Fruit fly (Drosophila melanogaster) whole organism, embryonic: ENCODE data around the gene CG5139.

Experiments
- Bteb2 ChIP-seq: fragments of 200-800 bp; sonication (Bioruptor generic); optimal IDR thresholded peaks from 2 replicates; lab custom pipeline; 2016; ENCODE audit warnings: missing biosample characterization, missing genetic modification characterization
- CG11247 ChIP-seq: fragments of 200-800 bp; sonication (Bioruptor generic); IDR thresholded peaks from 2 replicates; pipeline ENCODE4 v1.3.6; 2022; ENCODE audit warnings: missing biosample characterization, missing genetic modification characterization
- CG11723 ChIP-seq: fragments of 200-800 bp; sonication (Bioruptor generic); optimal IDR thresholded peaks from 2 replicates; lab custom pipeline; 2017; ENCODE audit warnings: missing biosample characterization, mild to moderate bottlenecking, missing genetic modification characterization
- CG12071 ChIP-seq: fragments of 200-800 bp; sonication (Bioruptor generic); optimal IDR thresholded peaks from 3 replicates; lab custom pipeline; 2018; ENCODE audit warnings: missing biosample characterization, mild to moderate bottlenecking, missing genetic modification characterization
- CG12769 ChIP-seq: fragments of 200-800 bp; sonication (Bioruptor generic); optimal IDR thresholded peaks from 2 replicates; lab custom pipeline; 2019; ENCODE audit warnings: missing biosample characterization, mild to moderate bottlenecking, missing genetic modification characterization, moderate library complexity
- CG13296 ChIP-seq: fragments of 200-800 bp; sonication (Bioruptor generic); optimal IDR thresholded peaks from 3 replicates; lab custom pipeline; 2018; ENCODE audit warnings: missing biosample characterization, mild to moderate bottlenecking, missing genetic modification characterization
- CG14860 ChIP-seq: fragments of 200-800 bp; sonication (Bioruptor generic); IDR thresholded peaks from 3 replicates; pipeline ENCODE4 v1.3.6; 2022; ENCODE audit warnings: missing biosample characterization, missing genetic modification characterization; ENCODE audit not compliant: partially characterized antibody
- CG15073 ChIP-seq: fragments of 200-800 bp; sonication (Bioruptor generic); optimal IDR thresholded peaks from 2 replicates; lab custom pipeline; 2016; ENCODE audit warnings: missing biosample characterization, missing genetic modification characterization
- CG1529 ChIP-seq: fragments of 200-800 bp; sonication (Bioruptor generic); optimal IDR thresholded peaks from 3 replicates; lab custom pipeline; 2018; ENCODE audit warnings: missing biosample characterization, missing genetic modification characterization
- CG15514 ChIP-seq: fragments of 200-800 bp; sonication (Bioruptor generic); optimal IDR thresholded peaks from 3 replicates; lab custom pipeline; 2017; ENCODE audit warnings: missing biosample characterization, missing genetic modification characterization, mild to moderate bottlenecking, moderate library complexity, missing genetic modification reagents
- CG15696 ChIP-seq: fragments of 200-800 bp; sonication (Bioruptor generic); optimal IDR thresholded peaks from 2 replicates; lab custom pipeline; 2019; ENCODE audit warnings: missing biosample characterization, mild to moderate bottlenecking, missing genetic modification characterization, moderate library complexity
- CG16779 ChIP-seq: fragments of 200-800 bp; sonication (Bioruptor generic); IDR thresholded peaks from 2 replicates; pipeline ENCODE4 v1.3.6; 2022; ENCODE audit warnings: missing biosample characterization, missing genetic modification characterization
- CG16815 ChIP-seq: fragments of 200-800 bp; sonication (Bioruptor generic); optimal IDR thresholded peaks from 3 replicates; lab custom pipeline; 2017; ENCODE audit warnings: missing biosample characterization, mild to moderate bottlenecking, missing genetic modification characterization
- CG17359 ChIP-seq: fragments of 200-800 bp; sonication (Bioruptor generic); optimal IDR thresholded peaks from 3 replicates; lab custom pipeline; 2018; ENCODE audit warnings: missing biosample characterization, mild to moderate bottlenecking, missing genetic modification characterization, moderate library complexity
- CG17612 ChIP-seq: fragments of 200-800 bp; sonication (Bioruptor generic); IDR thresholded peaks from 2 replicates; pipeline ENCODE4 v1.3.6; 2022; ENCODE audit warnings: missing biosample characterization, missing genetic modification characterization
- CG18011 ChIP-seq: fragments of 200-800 bp; sonication (Bioruptor generic); optimal IDR thresholded peaks from 2 replicates; lab custom pipeline; 2017; ENCODE audit warnings: missing biosample characterization, missing genetic modification characterization, mild to moderate bottlenecking, moderate library complexity, missing genotype
- CG2129 ChIP-seq: fragments of 200-800 bp; sonication (Bioruptor generic); IDR thresholded peaks from 2 replicates; pipeline ENCODE4 v1.3.6; 2022; ENCODE audit warnings: missing biosample characterization, missing genetic modification characterization; ENCODE audit not compliant: partially characterized antibody
- CG4730 ChIP-seq: fragments of 200-800 bp; sonication (Bioruptor generic); IDR thresholded peaks from 2 replicates; pipeline ENCODE4 v1.3.6; 2022; ENCODE audit warnings: missing biosample characterization, missing genetic modification characterization
- CG6254 ChIP-seq: fragments of 200-800 bp; sonication (Bioruptor generic); optimal IDR thresholded peaks from 3 replicates; lab custom pipeline; 2017; ENCODE audit warnings: mild to moderate bottlenecking, missing biosample characterization, missing genetic modification reagents, missing genetic modification characterization
- CG6689 ChIP-seq: fragments of 200-800 bp; sonication (Bioruptor generic); IDR thresholded peaks from 2 replicates; pipeline ENCODE4 v1.3.6; 2022; ENCODE audit warnings: missing biosample characterization, missing genetic modification characterization
- CG8089 ChIP-seq: fragments of 200-800 bp; sonication (Bioruptor generic); optimal IDR thresholded peaks from 3 replicates; lab custom pipeline; 2016; ENCODE audit warnings: missing biosample characterization, missing genetic modification characterization
- CG9609 ChIP-seq: fragments of 200-800 bp; sonication (Bioruptor generic); optimal IDR thresholded peaks from 3 replicates; lab custom pipeline; 2016; ENCODE audit warnings: missing biosample characterization, missing genetic modification characterization
- CG9797 ChIP-seq: fragments of 200-800 bp; sonication (Bioruptor generic); optimal IDR thresholded peaks from 3 replicates; lab custom pipeline; 2018; ENCODE audit warnings: missing biosample characterization, mild to moderate bottlenecking, missing genetic modification characterization
- CrebB ChIP-seq: fragments of 200-800 bp; sonication (Bioruptor generic); optimal IDR thresholded peaks from 3 replicates; lab custom pipeline; 2018; ENCODE audit warnings: missing biosample characterization, mild to moderate bottlenecking, missing genetic modification characterization
- Dek ChIP-seq: fragments of 200-800 bp; sonication (Bioruptor generic); optimal IDR thresholded peaks from 3 replicates; lab custom pipeline; 2019; ENCODE audit warnings: missing biosample characterization, mild to moderate bottlenecking, missing genetic modification characterization, moderate library complexity
- Fer2 ChIP-seq: fragments of 200-800 bp; sonication (Bioruptor generic); optimal IDR thresholded peaks from 2 replicates; lab custom pipeline; 2018; ENCODE audit warnings: missing biosample characterization, mild to moderate bottlenecking, missing genetic modification characterization, moderate library complexity
- Jarid2 ChIP-seq: fragments of 200-800 bp; sonication (Bioruptor generic); optimal IDR thresholded peaks from 3 replicates; lab custom pipeline; 2017; ENCODE audit warnings: mild to moderate bottlenecking, missing biosample characterization, missing genetic modification reagents, missing genetic modification characterization
- Max ChIP-seq: fragments of 200-800 bp; sonication (Bioruptor generic); optimal IDR thresholded peaks from 2 replicates; lab custom pipeline; 2016; ENCODE audit warnings: missing biosample characterization, mild to moderate bottlenecking, missing genetic modification characterization
- NK7.1 ChIP-seq: fragments of 200-800 bp; sonication (Bioruptor generic); optimal IDR thresholded peaks from 3 replicates; lab custom pipeline; 2016; ENCODE audit warnings: missing biosample characterization, missing genetic modification characterization
- Sin3A ChIP-seq: fragments of >200 bp; optimal IDR thresholded peaks from 2 replicates; lab custom pipeline; 2018
- Six4 ChIP-seq: fragments of 200-800 bp; sonication (Bioruptor generic); optimal IDR thresholded peaks from 2 replicates; lab custom pipeline; 2016; ENCODE audit warnings: missing biosample characterization, missing genetic modification characterization
- Sry-δ ChIP-seq: fragments of 200-800 bp; sonication (Bioruptor generic); optimal IDR thresholded peaks from 2 replicates; lab custom pipeline; 2016; ENCODE audit warnings: missing biosample characterization, missing genetic modification characterization
- ase ChIP-seq: fragments of 200-800 bp; sonication (Bioruptor generic); IDR thresholded peaks from 3 replicates; pipeline ENCODE4 v1.3.6; 2022; ENCODE audit warnings: missing biosample characterization, missing genetic modification characterization
- ato ChIP-seq: fragments of 200-800 bp; sonication (Bioruptor generic); IDR thresholded peaks from 2 replicates; pipeline ENCODE4 v1.3.6; 2022; ENCODE audit warnings: missing biosample characterization, missing genetic modification characterization; ENCODE audit not compliant: partially characterized antibody
- bab2 ChIP-seq: fragments of 200-800 bp; sonication (Bioruptor generic); optimal IDR thresholded peaks from 2 replicates; lab custom pipeline; 2016; ENCODE audit warnings: missing biosample characterization, missing genetic modification characterization
- danr ChIP-seq: fragments of 200-800 bp; sonication (Bioruptor generic); IDR thresholded peaks from 2 replicates; pipeline ENCODE4 v1.3.6; 2022; ENCODE audit warnings: missing biosample characterization, missing genetic modification characterization
- disco-r ChIP-seq: fragments of 200-800 bp; sonication (Bioruptor generic); optimal IDR thresholded peaks from 2 replicates; lab custom pipeline; 2016; ENCODE audit warnings: missing biosample characterization, missing genetic modification characterization
- esg ChIP-seq: fragments of 200-800 bp; sonication (Bioruptor generic); conservative IDR thresholded peaks from 2 replicates; pipeline ENCODE4 v1.3.6; 2022; ENCODE audit warnings: missing biosample characterization, missing genetic modification characterization
- ftz-f1 ChIP-seq: fragments of 200-800 bp; sonication (Bioruptor generic); optimal IDR thresholded peaks from 2 replicates; lab custom pipeline; 2016; ENCODE audit warnings: missing biosample characterization, missing genetic modification characterization
- grn ChIP-seq: fragments of 200-800 bp; sonication (Bioruptor generic); optimal IDR thresholded peaks from 3 replicates; lab custom pipeline; 2017; ENCODE audit warnings: missing biosample characterization, missing genetic modification characterization
- gt ChIP-seq: fragments of 200-800 bp; sonication (Bioruptor generic); IDR thresholded peaks from 2 replicates; pipeline ENCODE4 v1.3.6; 2022; ENCODE audit warnings: missing biosample characterization, missing genetic modification characterization
- kni ChIP-seq: fragments of 200-800 bp; sonication (Bioruptor generic); optimal IDR thresholded peaks from 3 replicates; lab custom pipeline; 2017; ENCODE audit warnings: mild to moderate bottlenecking, missing biosample characterization, missing genetic modification reagents, missing genetic modification characterization
- knrl ChIP-seq: fragments of 200-800 bp; sonication (Bioruptor generic); IDR thresholded peaks from 3 replicates; pipeline ENCODE4 v1.3.6; 2022; ENCODE audit warnings: missing biosample characterization, missing genetic modification characterization; ENCODE audit not compliant: partially characterized antibody
- lab ChIP-seq: fragments of 200-800 bp; sonication (Bioruptor generic); optimal IDR thresholded peaks from 3 replicates; lab custom pipeline; 2017; ENCODE audit warnings: missing biosample characterization, missing genetic modification characterization, mild to moderate bottlenecking, moderate library complexity, missing genetic modification reagents
- mirr ChIP-seq: fragments of 200-800 bp; sonication (Bioruptor generic); optimal IDR thresholded peaks from 3 replicates; lab custom pipeline; 2018; ENCODE audit warnings: missing biosample characterization, mild to moderate bottlenecking, missing genetic modification characterization
- nau ChIP-seq: fragments of 200-800 bp; sonication (Bioruptor generic); optimal IDR thresholded peaks from 3 replicates; lab custom pipeline; 2017; ENCODE audit warnings: missing biosample characterization, mild to moderate bottlenecking, missing genetic modification characterization, missing genetic modification reagents
- nmo ChIP-seq: fragments of 200-800 bp; sonication (Bioruptor generic); optimal IDR thresholded peaks from 2 replicates; lab custom pipeline; 2018; ENCODE audit warnings: missing biosample characterization, mild to moderate bottlenecking, missing genetic modification characterization, moderate library complexity
- sens-2 ChIP-seq: fragments of 200-800 bp; sonication (Bioruptor generic); IDR thresholded peaks from 2 replicates; pipeline ENCODE4 v1.3.6; 2022; ENCODE audit warnings: missing biosample characterization, missing genetic modification characterization
- toy ChIP-seq: fragments of 200-800 bp; sonication (Bioruptor generic); IDR thresholded peaks from 2 replicates; pipeline ENCODE4 v1.3.6; 2022; ENCODE audit warnings: missing biosample characterization, missing genetic modification characterization
- unpg ChIP-seq: fragments of 200-800 bp; sonication (Bioruptor generic); optimal IDR thresholded peaks from 3 replicates; lab custom pipeline; 2018; ENCODE audit warnings: missing biosample characterization, mild to moderate bottlenecking, missing genetic modification characterization, moderate library complexity
- yki ChIP-seq: fragments of >200 bp; optimal IDR thresholded peaks from 3 replicates; lab custom pipeline; 2018

The CG5139 gene

DNA sequence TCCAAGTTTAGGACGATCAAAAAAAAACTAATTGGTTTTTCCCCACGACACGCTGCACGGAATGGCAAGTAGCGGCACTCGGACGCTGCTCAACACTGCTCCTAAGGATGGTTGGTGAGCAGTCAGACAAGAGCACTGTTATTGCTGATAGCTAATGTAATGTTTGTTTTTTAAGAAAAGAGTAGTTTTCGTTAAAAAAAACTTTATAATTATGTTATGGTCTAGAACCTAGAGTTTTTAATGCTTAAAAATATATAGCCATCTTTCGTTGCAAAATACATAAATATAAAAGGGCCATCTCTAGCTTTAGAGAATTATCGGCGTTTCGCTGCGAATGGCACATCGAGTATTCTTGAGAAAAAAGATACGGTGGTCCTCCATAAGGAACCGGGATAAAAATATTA is 26.4 kb downstream of the CG5139 start, which contains the start of the genes Charon and CG4887 (continued):
- peak; percentile 61 for TF ChIP-seq CG16815
- peak; percentile 79 for TF ChIP-seq CG8089 (GFP tag; lab: Kevin White, UChicago)
- peak; percentile 85; the same call in 2 of the 3 replicates for TF ChIP-seq knrl
- TF ChIP-seq nmo (GFP tag; lab: Kevin White, UChicago) = peak; percentile 89
- peak; percentile 89 for TF ChIP-seq Sin3A (lab: Kevin White, UChicago)
- TF ChIP-seq CG6689 (GFP tag; lab: Robert Waterston, UW) = peak; percentile 77
- TF ChIP-seq disco-r = peak; percentile 48
- peak; percentile 5 for TF ChIP-seq mirr (GFP tag; lab: Kevin White, UChicago)
- peak; percentile 79 for TF ChIP-seq CG15514 (GFP tag; lab: Kevin White, UChicago)
- TF ChIP-seq CG15696 (tag; lab: Kevin White, UChicago) = peak; percentile 87
- TF ChIP-seq Bteb2 (GFP tag; lab: Kevin White, UChicago) = peak; percentile 71
- TF ChIP-seq CG4730 (GFP tag; lab: Robert Waterston, UW) = peak; percentile 64
- TF ChIP-seq nau (GFP tag; lab: Kevin White, UChicago) = no peak
- TF ChIP-seq CG2129 (GFP tag; lab: Robert Waterston, UW) = peak; percentile 41; the same call in 1 of the 2 replicates
- no peak for TF ChIP-seq sens-2 (GFP tag; lab: Robert Waterston, UW)
- peak; percentile 84 for TF ChIP-seq esg
- TF ChIP-seq CG17612 (GFP tag; lab: Robert Waterston, UW) = no peak
- TF ChIP-seq CG15073 (GFP tag; lab: Kevin White, UChicago) = no peak
- peak; percentile 34; the same call in 1 of the 3 replicates for TF ChIP-seq CG14860
- TF ChIP-seq CG6254 (GFP tag; lab: Kevin White, UChicago) = no peak
- peak; percentile 5 for TF ChIP-seq CG9797 (GFP tag; lab: Kevin White, UChicago)
- TF ChIP-seq unpg (GFP tag; lab: Kevin White, UChicago) = no peak
- TF ChIP-seq danr (GFP tag; lab: Robert Waterston, UW) = peak; percentile 62; the same call in 1 of the 2 replicates
- no peak for TF ChIP-seq CG1529
- TF ChIP-seq Fer2 = peak; percentile 79
- TF ChIP-seq CG18011 = peak; percentile 77
- peak; percentile 84 for TF ChIP-seq CG9609 (GFP tag; lab: Kevin White, UChicago)
- peak; percentile 45 for TF ChIP-seq NK7.1 (GFP tag; lab: Kevin White, UChicago)
- peak; percentile 49; the same call in 1 of the 2 replicates for TF ChIP-seq gt (GFP tag; lab: Robert Waterston, UW)
- TF ChIP-seq Sry-δ (GFP tag; lab: Kevin White, UChicago) = peak; percentile 96
- TF ChIP-seq CG16779 = no peak
- peak; percentile 21; the same call in 1 of the 2 replicates for TF ChIP-seq toy
- no peak for TF ChIP-seq Jarid2 (GFP tag; lab: Kevin White, UChicago)
- peak; percentile 52 for TF ChIP-seq CrebB (tag; lab: Kevin White, UChicago)
- peak; percentile 88 for TF ChIP-seq Max (GFP tag; lab: Kevin White, UChicago)
- peak; percentile 25; the same call in 1 of the 2 replicates for TF ChIP-seq ato (GFP tag; lab: Robert Waterston, UW)
- no peak for TF ChIP-seq CG12071
- no peak for TF ChIP-seq kni (GFP tag; lab: Kevin White, UChicago)
- TF ChIP-seq yki (lab: Kevin White, UChicago) = no peak
- TF ChIP-seq CG11723 (GFP tag; lab: Kevin White, UChicago) = no peak
- peak; percentile 75 for TF ChIP-seq Six4 (GFP tag; lab: Kevin White, UChicago)
- TF ChIP-seq CG13296 (GFP tag; lab: Kevin White, UChicago) = peak; percentile 78
- peak; percentile 48 for TF ChIP-seq ftz-f1 (GFP tag; lab: Kevin White, UChicago)
- TF ChIP-seq ase (GFP tag; lab: Robert Waterston, UW) = peak; percentile 74
- TF ChIP-seq CG17359 (tag; lab: Kevin White, UChicago) = no peak
- no peak for TF ChIP-seq lab
- no peak for TF ChIP-seq CG12769 (tag; lab: Kevin White, UChicago)
- no peak for TF ChIP-seq grn (GFP tag; lab: Kevin White, UChicago)
- peak; percentile 71 for TF ChIP-seq Dek (tag; lab: Kevin White, UChicago)
- peak; percentile 79 for TF ChIP-seq CG11247 (GFP tag; lab: Robert Waterston, UW)
- peak; percentile 89 for TF ChIP-seq bab2 (GFP tag; lab: Kevin White, UChicago)
